Fruit fly (Drosophila melanogaster) whole organism, adult: ENCODE measurements around the gene Qsox4.

ENCODE experiments used
- CG12768 ChIP-seq: fragments of 200-800 bp; sonication (Bioruptor generic); optimal IDR thresholded peaks from 2 replicates; lab custom pipeline; 2017; ENCODE audit warnings: missing biosample characterization, missing genetic modification characterization, mild to moderate bottlenecking, moderate library complexity, missing genetic modification reagents
- CG7045 ChIP-seq: fragments of 200-800 bp; sonication (Bioruptor generic); optimal IDR thresholded peaks from 2 replicates; lab custom pipeline; 2017; ENCODE audit warnings: missing biosample characterization, mild to moderate bottlenecking, missing genetic modification characterization
- Clk ChIP-seq: fragments of 200-800 bp; sonication (Bioruptor generic); optimal IDR thresholded peaks from 2 replicates; lab custom pipeline; 2017; ENCODE audit warnings: missing biosample characterization, missing genetic modification characterization
- Hr96 ChIP-seq: fragments of 200-800 bp; sonication (Bioruptor generic); optimal IDR thresholded peaks from 2 replicates; lab custom pipeline; 2016; ENCODE audit warnings: missing biosample characterization, missing genetic modification characterization
- kay ChIP-seq: fragments of 200-800 bp; sonication (Bioruptor generic); peaks from one replicate; lab custom pipeline; 2016; ENCODE audit warnings: missing biosample characterization, missing genetic modification characterization, borderline replicate concordance
- ovo ChIP-seq: fragments of 200-800 bp; sonication (Bioruptor generic); optimal IDR thresholded peaks from 2 replicates; lab custom pipeline; 2016; ENCODE audit warnings: missing biosample characterization, missing genetic modification characterization
- pad ChIP-seq: fragments of 200-800 bp; sonication (Bioruptor generic); optimal IDR thresholded peaks from 3 replicates; lab custom pipeline; 2017; ENCODE audit warnings: missing biosample characterization, missing genetic modification characterization, mild to moderate bottlenecking, moderate library complexity, missing genetic modification reagents

dm6 chr3R:23721936-23722335 lies 19.4 kb downstream of the Qsox4 start:
- no peak for TF ChIP-seq ovo (GFP tag; lab: Kevin White, UChicago)
- no peak for TF ChIP-seq Clk
- TF ChIP-seq CG7045, result peak; percentile 30
- peak; percentile 83 for TF ChIP-seq kay (GFP tag; lab: Kevin White, UChicago)
- TF ChIP-seq CG12768, result no peak
- TF ChIP-seq pad (GFP tag; lab: Kevin White, UChicago), result no peak
- peak; percentile 36 for TF ChIP-seq Hr96 (GFP tag; lab: Kevin White, UChicago)
